Fruit fly (Drosophila melanogaster) S2 (cell line): ENCODE data around the gene AcCoAS.

Experiments
- CG8478 ChIP-seq: fragments of >200 bp; optimal IDR thresholded peaks from 2 replicates; lab custom pipeline; 2018
- CTCF ChIP-seq, 2 experiments: fragments of >200 bp; optimal IDR thresholded peaks; 2 replicates each; lab custom pipeline; 2018

Gene AcCoAS

DNA sequence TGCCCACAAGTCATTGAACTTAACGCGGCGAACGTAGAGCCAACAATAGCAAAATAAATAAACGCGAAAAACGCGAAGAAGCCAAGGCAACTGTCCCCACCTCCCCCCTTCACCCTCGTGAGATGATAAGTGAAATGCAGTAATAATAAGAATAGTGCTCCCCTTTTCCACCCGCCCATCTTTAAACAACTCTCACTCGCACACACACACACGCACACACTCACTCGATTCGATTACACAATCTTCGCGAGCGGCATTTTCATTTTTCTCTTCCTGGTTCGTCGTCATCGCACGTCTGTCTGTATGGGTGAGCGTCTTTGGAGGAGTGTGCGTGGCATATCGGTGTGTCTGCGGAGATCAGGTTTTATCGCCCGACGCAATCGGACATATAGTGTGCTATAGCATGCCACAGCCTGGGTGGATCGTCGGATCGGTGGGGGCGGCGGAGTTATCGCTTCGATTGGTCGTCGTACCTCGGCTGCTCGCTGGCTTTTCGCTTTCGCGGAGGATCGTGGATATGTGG lies 55.3 kb downstream of the AcCoAS start:
- TF ChIP-seq CG8478 (lab: Kevin White, UChicago) = no peak
- no peak for TF ChIP-seq CTCF (optimal IDR thresholded peaks at IDR 0.05; lab: Kevin White, UChicago)

DNA sequence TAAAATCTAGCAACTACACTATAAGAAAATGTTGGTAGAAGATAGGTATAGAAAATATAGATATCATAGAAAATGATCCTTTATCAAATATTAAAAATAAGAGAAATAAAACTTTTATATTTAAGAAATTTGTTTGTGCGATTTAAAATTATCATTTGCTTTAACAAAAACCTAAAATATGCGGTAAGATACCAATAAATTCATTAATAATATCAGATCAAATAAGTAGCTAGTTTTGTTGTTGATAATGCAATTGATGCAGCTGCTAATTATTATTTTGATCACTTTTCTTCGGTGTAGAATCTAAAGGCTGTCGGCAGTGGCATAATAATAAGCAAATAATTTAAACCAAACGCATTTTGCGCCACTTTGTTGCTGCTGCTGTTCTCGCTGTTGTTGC lies 55.8 kb downstream of the AcCoAS start:
- TF ChIP-seq CG8478 (lab: Kevin White, UChicago) = no peak
- no peak for TF ChIP-seq CTCF (optimal IDR thresholded peaks at IDR 0.05; lab: Kevin White, UChicago)

- TF ChIP-seq CTCF (optimal IDR thresholded peaks at IDR 0.05; lab: Kevin White, UChicago) = no peak
- TF ChIP-seq CG8478 (lab: Kevin White, UChicago) = no peak
Measured at dm6 chr3L:21223268-21223667, 56.8 kb downstream of the AcCoAS start.
